Fruit fly (Drosophila melanogaster) whole organism, larva: ENCODE measurements around the gene CG43915.
A peak's percentile ranks its signal among the peaks of the same experiment; 100 is the strongest.

Source experiments
- noc ChIP-seq: fragments of 200-800 bp; sonication (Bioruptor generic); optimal IDR thresholded peaks from 3 replicates; lab custom pipeline; 2019; ENCODE audit warnings: missing biosample characterization, mild to moderate bottlenecking, missing genetic modification characterization, moderate library complexity

Gene CG43915

dm6 chr3L:3937806-3938205 is 34.9 kb upstream of the CG43915 start, which contains the start of gene CG10866:
TSS of gene CG10866 (minus strand) at chr3L:3937992.
- TF ChIP-seq noc: no peak

dm6 chr3L:3940075-3940819 is 32.5 kb upstream of the CG43915 start, which contains the start of gene CG12766:
TSS of gene CG12766 (minus strand) at chr3L:3940125.
- TF ChIP-seq noc: peak; percentile 77

dm6 chr3L:3942241-3943028 is 30.3 kb upstream of the CG43915 start, which contains the start of the genes CG10863 and CG14982:
TSS of gene CG10863 (minus strand) at chr3L:3942465.
TSS of gene CG14982 (plus strand) at chr3L:3942710.
- peak; percentile 80 for TF ChIP-seq noc

dm6 chr3L:3947301-3947941 is 25.3 kb upstream of the CG43915 start, which contains the start of gene CG10853:
TSS of gene CG10853 (plus strand) at chr3L:3947891.
- no peak for TF ChIP-seq noc

dm6 chr3L:3949205-3949604 is 23.5 kb upstream of the CG43915 start, which contains the start of gene CG14983:
TSS of gene CG14983 (minus strand) at chr3L:3949305.
- no peak for TF ChIP-seq noc

dm6 chr3L:3951875-3952274 is 20.8 kb upstream of the CG43915 start:
- TF ChIP-seq noc: no peak

- TF ChIP-seq noc: peak; percentile 83
Observed at dm6 chr3L:3952468-3952867, 20.2 kb upstream of the CG43915 start, which contains the start of gene CG14984. TSS of gene CG14984 (minus strand) at chr3L:3952550.

dm6 chr3L:3960877-3961417 is 11.8 kb upstream of the CG43915 start:
- TF ChIP-seq noc: no peak

- TF ChIP-seq noc: no peak
Observed at dm6 chr3L:3963979-3964378, 8.7 kb upstream of the CG43915 start.

- no peak for TF ChIP-seq noc
Observed at dm6 chr3L:3964671-3965070, 8.0 kb upstream of the CG43915 start, which contains the start of gene CG12605. TSS of gene CG12605 (minus strand) at chr3L:3964771.

- no peak for TF ChIP-seq noc
Observed at dm6 chr3L:3965102-3965501, 7.6 kb upstream of the CG43915 start.

- TF ChIP-seq noc: no peak
Observed at dm6 chr3L:3970372-3971031, 2.2 kb upstream of the CG43915 start.

- no peak for TF ChIP-seq noc
Observed at dm6 chr3L:3976438-3976837, 3.7 kb downstream of the CG43915 start.

dm6 chr3L:3977622-3978355 is 5.1 kb downstream of the CG43915 start:
- TF ChIP-seq noc: no peak
